Fruit fly (Drosophila melanogaster) whole organism, embryonic: ENCODE data around the gene SkpD.
A peak's percentile ranks its signal among the peaks of the same experiment; 100 is the strongest.

Experiments
- ATbp ChIP-seq: fragments of 200-800 bp; sonication (Bioruptor generic); optimal IDR thresholded peaks from 2 replicates; lab custom pipeline; 2017; ENCODE audit warnings: missing biosample characterization, mild to moderate bottlenecking, missing genetic modification characterization, missing genetic modification reagents
- Atf6 ChIP-seq: fragments of 200-800 bp; sonication (Bioruptor generic); IDR thresholded peaks from 2 replicates; pipeline ENCODE4 v1.3.6; 2022; ENCODE audit warnings: missing biosample characterization, missing genetic modification characterization
- Bdp1 ChIP-seq: fragments of 200-800 bp; sonication (Bioruptor generic); optimal IDR thresholded peaks from 3 replicates; lab custom pipeline; 2016; ENCODE audit warnings: missing biosample characterization, missing genetic modification characterization
- CG10209 ChIP-seq: fragments of 200-800 bp; sonication (Bioruptor generic); optimal IDR thresholded peaks from 3 replicates; lab custom pipeline; 2017; ENCODE audit warnings: missing biosample characterization, mild to moderate bottlenecking, missing genetic modification characterization, missing genetic modification reagents
- CG10267 ChIP-seq: fragments of 200-800 bp; sonication (Bioruptor generic); optimal IDR thresholded peaks from 2 replicates; lab custom pipeline; 2018; ENCODE audit warnings: missing biosample characterization, mild to moderate bottlenecking, missing genetic modification characterization, moderate library complexity
- CG10366 ChIP-seq: fragments of 200-800 bp; sonication (Bioruptor generic); IDR thresholded peaks from 2 replicates; pipeline ENCODE4 v1.3.6; 2022; ENCODE audit warnings: missing biosample characterization, missing genetic modification characterization
- CG12071 ChIP-seq: fragments of 200-800 bp; sonication (Bioruptor generic); optimal IDR thresholded peaks from 3 replicates; lab custom pipeline; 2018; ENCODE audit warnings: missing biosample characterization, mild to moderate bottlenecking, missing genetic modification characterization
- CG12942 ChIP-seq: fragments of 200-800 bp; sonication (Bioruptor generic); optimal IDR thresholded peaks from 3 replicates; lab custom pipeline; 2016; ENCODE audit warnings: missing biosample characterization, missing genetic modification characterization
- CG14050 ChIP-seq: fragments of 200-800 bp; sonication (Bioruptor generic); IDR thresholded peaks from 3 replicates; pipeline ENCODE4 v1.3.6; 2022; ENCODE audit warnings: missing biosample characterization, missing genetic modification characterization
- CG15601 ChIP-seq: fragments of 200-800 bp; sonication (Bioruptor generic); optimal IDR thresholded peaks from 3 replicates; lab custom pipeline; 2019; ENCODE audit warnings: missing biosample characterization, mild to moderate bottlenecking, missing genetic modification characterization, moderate library complexity
- CG16815 ChIP-seq: fragments of 200-800 bp; sonication (Bioruptor generic); optimal IDR thresholded peaks from 3 replicates; lab custom pipeline; 2017; ENCODE audit warnings: missing biosample characterization, mild to moderate bottlenecking, missing genetic modification characterization
- CG17568 ChIP-seq: fragments of 200-800 bp; sonication (Bioruptor generic); optimal IDR thresholded peaks from 2 replicates; lab custom pipeline; 2018; ENCODE audit warnings: missing biosample characterization, mild to moderate bottlenecking, missing genetic modification characterization, moderate library complexity
- CG1832 ChIP-seq: fragments of 200-800 bp; sonication (Bioruptor generic); optimal IDR thresholded peaks from 2 replicates; lab custom pipeline; 2017; ENCODE audit warnings: missing biosample characterization, mild to moderate bottlenecking, missing genetic modification characterization, inconsistent platforms
- CG2678 ChIP-seq: fragments of 200-800 bp; sonication (Bioruptor generic); optimal IDR thresholded peaks from 3 replicates; lab custom pipeline; 2019; ENCODE audit warnings: missing biosample characterization, mild to moderate bottlenecking, missing genetic modification characterization, moderate library complexity
- CG7786 ChIP-seq: fragments of 200-800 bp; sonication (Bioruptor generic); optimal IDR thresholded peaks from 2 replicates; lab custom pipeline; 2016; ENCODE audit warnings: missing biosample characterization, missing genetic modification characterization
- CG8281 ChIP-seq: fragments of 200-800 bp; sonication (Bioruptor generic); optimal IDR thresholded peaks from 2 replicates; lab custom pipeline; 2018; ENCODE audit warnings: missing biosample characterization, mild to moderate bottlenecking, missing genetic modification characterization, moderate library complexity
- CG8478 ChIP-seq: fragments of >200 bp; optimal IDR thresholded peaks from 2 replicates; lab custom pipeline; 2018
- CG8924 ChIP-seq: fragments of 200-800 bp; optimal IDR thresholded peaks from 3 replicates; lab custom pipeline; 2019; ENCODE audit warnings: missing biosample characterization, mild to moderate bottlenecking, missing genetic modification characterization, moderate library complexity
- CrebB ChIP-seq: fragments of 200-800 bp; sonication (Bioruptor generic); optimal IDR thresholded peaks from 3 replicates; lab custom pipeline; 2018; ENCODE audit warnings: missing biosample characterization, mild to moderate bottlenecking, missing genetic modification characterization
- D19A ChIP-seq: fragments of 200-800 bp; optimal IDR thresholded peaks from 3 replicates; lab custom pipeline; 2019; ENCODE audit warnings: missing biosample characterization, mild to moderate bottlenecking, missing genetic modification characterization, moderate library complexity
- Dbx ChIP-seq: fragments of 200-800 bp; sonication (Bioruptor generic); IDR thresholded peaks from 3 replicates; pipeline ENCODE4 v1.3.6; 2022; ENCODE audit warnings: missing biosample characterization, missing genetic modification characterization
- Dfd ChIP-seq, 2 experiments: fragments of >200 bp; optimal IDR thresholded peaks; 2 replicates each; lab custom pipeline; 2017; ENCODE audit warnings: missing biosample characterization in 2 of 2, missing genetic modification characterization in 2 of 2
- Ets97D ChIP-seq: fragments of 200-800 bp; sonication (Bioruptor generic); optimal IDR thresholded peaks from 3 replicates; lab custom pipeline; 2016; ENCODE audit warnings: missing biosample characterization, missing genetic modification characterization
- Gsc ChIP-seq: fragments of 200-800 bp; sonication (Bioruptor generic); IDR thresholded peaks from 2 replicates; pipeline ENCODE4 v1.3.6; 2022; ENCODE audit warnings: missing biosample characterization, missing genetic modification characterization
- HLHmδ ChIP-seq: fragments of 200-800 bp; sonication (Bioruptor generic); optimal IDR thresholded peaks from 2 replicates; lab custom pipeline; 2018; ENCODE audit warnings: missing biosample characterization, mild to moderate bottlenecking, missing genetic modification characterization, moderate library complexity
- Hmr ChIP-seq: fragments of 200-800 bp; sonication (Bioruptor generic); optimal IDR thresholded peaks from 3 replicates; lab custom pipeline; 2017; ENCODE audit warnings: mild to moderate bottlenecking, missing biosample characterization, missing genetic modification reagents, missing genetic modification characterization
- Hmx ChIP-seq: fragments of 200-800 bp; sonication (Bioruptor generic); optimal IDR thresholded peaks from 2 replicates; lab custom pipeline; 2016; ENCODE audit warnings: missing biosample characterization, missing genetic modification characterization
- Hr39 ChIP-seq: fragments of >200 bp; optimal IDR thresholded peaks from 2 replicates; lab custom pipeline; 2017
- Lhr ChIP-seq: fragments of 200-800 bp; sonication (Bioruptor generic); optimal IDR thresholded peaks from 3 replicates; lab custom pipeline; 2017; ENCODE audit warnings: mild to moderate bottlenecking, missing biosample characterization, missing genetic modification reagents, missing genetic modification characterization
- Mad ChIP-seq: fragments of 200-800 bp; sonication (Bioruptor generic); optimal IDR thresholded peaks from 2 replicates; lab custom pipeline; 2016; ENCODE audit warnings: missing biosample characterization, missing genetic modification characterization
- Max ChIP-seq: fragments of 200-800 bp; sonication (Bioruptor generic); optimal IDR thresholded peaks from 2 replicates; lab custom pipeline; 2016; ENCODE audit warnings: missing biosample characterization, mild to moderate bottlenecking, missing genetic modification characterization
- Six4 ChIP-seq: fragments of 200-800 bp; sonication (Bioruptor generic); optimal IDR thresholded peaks from 2 replicates; lab custom pipeline; 2016; ENCODE audit warnings: missing biosample characterization, missing genetic modification characterization
- Tbp ChIP-seq: fragments of >200 bp; optimal IDR thresholded peaks from 2 replicates; lab custom pipeline; 2018; ENCODE audit warnings: missing biosample characterization, missing genetic modification characterization
- Xbp1 ChIP-seq: fragments of 200-800 bp; sonication (Bioruptor generic); optimal IDR thresholded peaks from 3 replicates; lab custom pipeline; 2016; ENCODE audit warnings: missing biosample characterization, mild to moderate bottlenecking, missing genetic modification characterization
- chinmo ChIP-seq: fragments of 200-800 bp; sonication (Bioruptor generic); IDR thresholded peaks from 4 replicates; pipeline ENCODE4 v1.3.6; 2022; ENCODE audit warnings: missing biosample characterization, missing genetic modification characterization; ENCODE audit not compliant: partially characterized antibody
- chm ChIP-seq: fragments of 200-800 bp; sonication (Bioruptor generic); IDR thresholded peaks from 2 replicates; pipeline ENCODE4 v1.3.6; 2022; ENCODE audit warnings: missing biosample characterization, missing genetic modification characterization
- croc ChIP-seq: fragments of 200-800 bp; sonication (Bioruptor generic); conservative IDR thresholded peaks from 3 replicates; pipeline ENCODE4 v1.3.6; 2022; ENCODE audit warnings: missing biosample characterization, missing genetic modification characterization
- cwo ChIP-seq: fragments of 200-800 bp; sonication (Bioruptor generic); optimal IDR thresholded peaks from 3 replicates; lab custom pipeline; 2017; ENCODE audit warnings: missing biosample characterization, missing genetic modification characterization, mild to moderate bottlenecking, moderate library complexity, missing genetic modification reagents
- dati ChIP-seq: fragments of 200-800 bp; sonication (Bioruptor generic); IDR thresholded peaks from 2 replicates; pipeline ENCODE4 v1.3.6; 2022; ENCODE audit warnings: missing biosample characterization, missing genetic modification characterization
- eyg ChIP-seq: fragments of 200-800 bp; sonication (Bioruptor generic); optimal IDR thresholded peaks from 3 replicates; lab custom pipeline; 2016; ENCODE audit warnings: missing biosample characterization, missing genetic modification characterization
- fd102C ChIP-seq: fragments of 200-800 bp; sonication (Bioruptor generic); optimal IDR thresholded peaks from 2 replicates; lab custom pipeline; 2018; ENCODE audit warnings: missing biosample characterization, mild to moderate bottlenecking, missing genetic modification characterization, moderate library complexity
- fd3F ChIP-seq: fragments of 200-800 bp; sonication (Bioruptor generic); optimal IDR thresholded peaks from 2 replicates; lab custom pipeline; 2018; ENCODE audit warnings: missing biosample characterization, mild to moderate bottlenecking, missing genetic modification characterization, moderate library complexity
- ftz-f1 ChIP-seq: fragments of 200-800 bp; sonication (Bioruptor generic); optimal IDR thresholded peaks from 2 replicates; lab custom pipeline; 2016; ENCODE audit warnings: missing biosample characterization, missing genetic modification characterization
- grau ChIP-seq: fragments of 200-800 bp; optimal IDR thresholded peaks from 3 replicates; lab custom pipeline; 2019; ENCODE audit warnings: missing biosample characterization, mild to moderate bottlenecking, missing genetic modification characterization, moderate library complexity
- jing ChIP-seq: fragments of 200-800 bp; sonication (Bioruptor generic); optimal IDR thresholded peaks from 2 replicates; lab custom pipeline; 2018; ENCODE audit warnings: missing biosample characterization, mild to moderate bottlenecking, missing genetic modification characterization
- pnt ChIP-seq: fragments of 200-800 bp; sonication (Bioruptor generic); optimal IDR thresholded peaks from 3 replicates; lab custom pipeline; 2016; ENCODE audit warnings: missing biosample characterization, missing genetic modification characterization
- sc ChIP-seq, 3 experiments: fragments of >200 bp in 2 of 3; fragments of 200-800 bp in 1 of 3; sonication (Bioruptor generic) in 1 of 3; optimal IDR thresholded peaks; 2 replicates in 2 of 3; 3 replicates in 1 of 3; lab custom pipeline; 2017; ENCODE audit warnings: mild to moderate bottlenecking in 1 of 3, missing biosample characterization in 1 of 3, missing genetic modification characterization in 1 of 3, missing genetic modification reagents in 1 of 3
- sna ChIP-seq: fragments of 200-800 bp; sonication (Bioruptor generic); IDR thresholded peaks from 2 replicates; pipeline ENCODE4 v1.3.6; 2022; ENCODE audit warnings: missing biosample characterization, missing genetic modification characterization; ENCODE audit not compliant: partially characterized antibody
- tin ChIP-seq: fragments of 200-800 bp; sonication (Bioruptor generic); optimal IDR thresholded peaks from 3 replicates; lab custom pipeline; 2016; ENCODE audit warnings: missing biosample characterization, missing genetic modification characterization
- zfh2 ChIP-seq: fragments of 200-800 bp; sonication (Bioruptor generic); optimal IDR thresholded peaks from 2 replicates; lab custom pipeline; 2016; ENCODE audit warnings: missing biosample characterization, missing genetic modification characterization

Gene SkpD

dm6 chrX:19850503-19851094 lies 38.1 kb downstream of the SkpD start (continued):
- no peak for TF ChIP-seq Dbx (GFP tag; lab: Robert Waterston, UW)
- peak; percentile 84 for TF ChIP-seq dati (GFP tag; lab: Robert Waterston, UW)
- TF ChIP-seq Atf6 (GFP tag; lab: Robert Waterston, UW) = peak; percentile 68
- TF ChIP-seq CG2678 (tag; lab: Kevin White, UChicago) = peak; percentile 90
- TF ChIP-seq croc = peak; percentile 90
- TF ChIP-seq D19A = peak; percentile 81
- TF ChIP-seq CG10209 = peak; percentile 92
- TF ChIP-seq CG16815 (GFP tag; lab: Kevin White, UChicago) = peak; percentile 91
- TF ChIP-seq Xbp1 = peak; percentile 95
- TF ChIP-seq Tbp (GFP tag; lab: Kevin White, UChicago) = no peak
- TF ChIP-seq CG14050 (GFP tag; lab: Robert Waterston, UW) = peak; percentile 77
- peak; percentile 92 for TF ChIP-seq tin (GFP tag; lab: Kevin White, UChicago)
- TF ChIP-seq Six4 (GFP tag; lab: Kevin White, UChicago) = peak; percentile 92
- TF ChIP-seq HLHmδ (GFP tag; lab: Kevin White, UChicago) = peak; percentile 45
- no peak for TF ChIP-seq Hr39 (lab: Kevin White, UChicago)
- peak; percentile 47 for TF ChIP-seq Ets97D (GFP tag; lab: Kevin White, UChicago)
- peak; percentile 26 for TF ChIP-seq zfh2 (GFP tag; lab: Kevin White, UChicago)
- TF ChIP-seq jing (GFP tag; lab: Kevin White, UChicago) = no peak
- peak; percentile 89 for TF ChIP-seq CG10267 (tag; lab: Kevin White, UChicago)
- peak; percentile 79 for TF ChIP-seq Lhr (GFP tag; lab: Kevin White, UChicago)
- TF ChIP-seq Mad (GFP tag; lab: Kevin White, UChicago) = peak; percentile 91
- peak; percentile 92 for TF ChIP-seq ATbp (GFP tag; lab: Kevin White, UChicago)
- TF ChIP-seq ftz-f1 (GFP tag; lab: Kevin White, UChicago) = no peak
- peak; percentile 88 for TF ChIP-seq CG15601
- TF ChIP-seq CG10366 (GFP tag; lab: Robert Waterston, UW) = peak; percentile 84
- TF ChIP-seq chinmo (GFP tag; lab: Robert Waterston, UW) = no peak
- peak; percentile 88 for TF ChIP-seq fd102C
- peak; percentile 65 for TF ChIP-seq cwo (GFP tag; lab: Kevin White, UChicago)
- TF ChIP-seq CG1832 = no peak
- peak; percentile 77 for TF ChIP-seq eyg
- TF ChIP-seq CrebB (tag; lab: Kevin White, UChicago) = peak; percentile 62
- peak; percentile 81 for TF ChIP-seq Gsc (GFP tag; lab: Robert Waterston, UW)
- TF ChIP-seq Hmr (GFP tag; lab: Kevin White, UChicago) = peak; percentile 68
- TF ChIP-seq Max (GFP tag; lab: Kevin White, UChicago) = peak; percentile 87
- no peak for TF ChIP-seq Dfd (GFP tag; optimal IDR thresholded peaks at IDR 0.05; lab: Kevin White, UChicago)
- peak; percentile 80 for TF ChIP-seq Bdp1 (GFP tag; lab: Kevin White, UChicago)
- no peak for TF ChIP-seq sc (optimal IDR thresholded peaks at IDR 0.05; lab: Kevin White, UChicago)
- TF ChIP-seq sc (GFP tag; optimal IDR thresholded peaks at IDR 0.05; lab: Kevin White, UChicago) = peak; percentile 93
- peak; percentile 82 for TF ChIP-seq CG12071 (GFP tag; lab: Kevin White, UChicago)
- no peak for TF ChIP-seq CG8478
- TF ChIP-seq CG17568 (GFP tag; lab: Kevin White, UChicago) = no peak
- TF ChIP-seq fd3F (GFP tag; lab: Kevin White, UChicago) = peak; percentile 42
- peak; percentile 70 for TF ChIP-seq CG8281 (tag; lab: Kevin White, UChicago)
- TF ChIP-seq sna (GFP tag; lab: Robert Waterston, UW) = no peak
- TF ChIP-seq grau (tag; lab: Kevin White, UChicago) = peak; percentile 73
- TF ChIP-seq CG7786 (GFP tag; lab: Kevin White, UChicago) = peak; percentile 91
- TF ChIP-seq CG12942 (GFP tag; lab: Kevin White, UChicago) = peak; percentile 90
- peak; percentile 95 for TF ChIP-seq chm
- TF ChIP-seq CG8924 (tag; lab: Kevin White, UChicago) = peak; percentile 68
- peak; percentile 63 for TF ChIP-seq Hmx (GFP tag; lab: Kevin White, UChicago)
- TF ChIP-seq pnt = peak; percentile 93
